Fruit fly (Drosophila melanogaster): Measurements from ENCODE around the gene CG13766.

DNA sequence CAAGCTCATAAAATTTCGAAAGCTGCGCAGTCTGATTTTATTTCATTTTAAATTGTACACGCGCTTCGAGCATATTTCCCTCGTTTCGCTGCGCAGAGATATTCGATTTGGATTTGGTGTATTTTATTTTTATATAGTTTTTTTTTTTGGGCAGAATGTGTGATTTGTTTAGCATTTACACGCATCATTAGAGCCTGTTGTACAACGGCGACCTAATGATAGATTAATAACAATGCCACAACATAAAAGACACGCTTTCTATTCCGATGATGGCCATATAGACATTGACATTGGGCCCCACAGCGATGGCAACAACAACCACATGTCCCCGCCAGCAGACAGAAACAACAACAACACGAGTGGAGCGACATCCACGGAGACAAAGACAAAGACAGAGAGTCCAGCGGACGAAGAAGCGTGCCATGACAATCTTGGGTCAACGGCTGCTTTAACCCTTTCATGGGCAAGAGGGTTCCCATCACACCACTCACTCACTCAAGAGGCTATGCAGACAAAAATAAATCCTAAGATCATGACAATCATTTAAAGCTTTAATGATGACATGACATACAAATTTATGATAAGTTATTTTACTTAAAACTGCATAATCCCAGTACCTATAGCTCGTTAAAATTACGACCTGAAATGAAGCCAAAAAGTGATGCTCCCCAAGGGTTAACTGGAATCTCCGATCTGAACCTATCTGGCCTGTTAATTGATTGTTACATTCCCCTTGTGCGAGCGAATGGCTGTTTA is 12.8 kb downstream of the CG13766 start:
- no peak for TF ChIP-seq psq (optimal IDR thresholded peaks at IDR 0.05)
- TF ChIP-seq Sin3A (optimal IDR thresholded peaks at IDR 0.05) = no peak
- TF ChIP-seq ttk (optimal IDR thresholded peaks at IDR 0.05) = no peak

Measured in Kc167 (cell line).